Fruit fly (Drosophila melanogaster) whole organism, embryonic: ENCODE measurements around the gene NimC3.

ENCODE experiments used
- ATbp ChIP-seq: fragments of 200-800 bp; sonication (Bioruptor generic); optimal IDR thresholded peaks from 2 replicates; lab custom pipeline; 2017; ENCODE audit warnings: missing biosample characterization, mild to moderate bottlenecking, missing genetic modification characterization, missing genetic modification reagents
- Asciz ChIP-seq: fragments of 200-800 bp; sonication (Bioruptor generic); optimal IDR thresholded peaks from 2 replicates; lab custom pipeline; 2017; ENCODE audit warnings: missing biosample characterization, mild to moderate bottlenecking, missing genetic modification characterization, missing genetic modification reagents
- Awh ChIP-seq: fragments of 200-800 bp; sonication (Bioruptor generic); IDR thresholded peaks from 2 replicates; pipeline ENCODE4, ENCODE4 v1.3.6; 2022; ENCODE audit warnings: missing biosample characterization, missing genetic modification characterization
- BtbVII ChIP-seq: fragments of 200-800 bp; sonication (Bioruptor generic); optimal IDR thresholded peaks from 3 replicates; lab custom pipeline; 2017; ENCODE audit warnings: missing biosample characterization, mild to moderate bottlenecking, missing genetic modification characterization
- Bteb2 ChIP-seq: fragments of 200-800 bp; sonication (Bioruptor generic); optimal IDR thresholded peaks from 2 replicates; lab custom pipeline; 2016; ENCODE audit warnings: missing biosample characterization, missing genetic modification characterization
- CG10959 ChIP-seq: fragments of 200-800 bp; sonication (Bioruptor generic); IDR thresholded peaks from 2 replicates; pipeline ENCODE4 v1.3.6; 2022; ENCODE audit warnings: missing biosample characterization, missing genetic modification characterization
- CG1233 ChIP-seq: fragments of 200-800 bp; sonication (Bioruptor generic); optimal IDR thresholded peaks from 4 replicates; lab custom pipeline; 2018; ENCODE audit warnings: missing biosample characterization, mild to moderate bottlenecking, missing genetic modification characterization
- CG13123 ChIP-seq: fragments of 200-800 bp; sonication (Bioruptor generic); optimal IDR thresholded peaks from 2 replicates; lab custom pipeline; 2016; ENCODE audit warnings: missing biosample characterization, missing genetic modification characterization
- CG13296 ChIP-seq: fragments of 200-800 bp; sonication (Bioruptor generic); optimal IDR thresholded peaks from 3 replicates; lab custom pipeline; 2018; ENCODE audit warnings: missing biosample characterization, mild to moderate bottlenecking, missing genetic modification characterization
- CG16863 ChIP-seq: fragments of 200-800 bp; sonication (Bioruptor generic); optimal IDR thresholded peaks from 3 replicates; lab custom pipeline; 2016; ENCODE audit warnings: missing biosample characterization, missing genetic modification characterization
- CG17385 ChIP-seq: fragments of 200-800 bp; sonication (Bioruptor generic); optimal IDR thresholded peaks from 3 replicates; lab custom pipeline; 2018; ENCODE audit warnings: missing biosample characterization, mild to moderate bottlenecking, missing genetic modification characterization
- CG2889 ChIP-seq: fragments of 200-800 bp; sonication (Bioruptor generic); IDR thresholded peaks from 3 replicates; pipeline ENCODE4 v1.3.6; 2022; ENCODE audit warnings: missing biosample characterization, missing genetic modification characterization
- CG3726 ChIP-seq: fragments of 200-800 bp; sonication (Bioruptor generic); IDR thresholded peaks from 3 replicates; pipeline ENCODE4, ENCODE4 v1.3.6; 2022; ENCODE audit warnings: missing biosample characterization, missing genetic modification characterization
- CG5953 ChIP-seq: fragments of 200-800 bp; sonication (Bioruptor generic); IDR thresholded peaks from 2 replicates; pipeline ENCODE4 v1.3.6; 2022; ENCODE audit warnings: missing biosample characterization, missing genetic modification characterization
- CG6854 ChIP-seq: fragments of 200-800 bp; sonication (Bioruptor generic); optimal IDR thresholded peaks from 3 replicates; lab custom pipeline; 2017; ENCODE audit warnings: missing biosample characterization, mild to moderate bottlenecking, missing genetic modification characterization
- CG7271 ChIP-seq: fragments of 200-800 bp; sonication (Bioruptor generic); optimal IDR thresholded peaks from 2 replicates; lab custom pipeline; 2018; ENCODE audit warnings: missing biosample characterization, mild to moderate bottlenecking, missing genetic modification characterization, moderate library complexity
- CG7372 ChIP-seq: fragments of 200-800 bp; sonication (Bioruptor generic); IDR thresholded peaks from 2 replicates; pipeline ENCODE4 v1.3.6; 2022; ENCODE audit warnings: missing biosample characterization, missing genetic modification characterization
- CG8281 ChIP-seq: fragments of 200-800 bp; sonication (Bioruptor generic); optimal IDR thresholded peaks from 2 replicates; lab custom pipeline; 2018; ENCODE audit warnings: missing biosample characterization, mild to moderate bottlenecking, missing genetic modification characterization, moderate library complexity
- CG8478 ChIP-seq: fragments of >200 bp; optimal IDR thresholded peaks from 2 replicates; lab custom pipeline; 2018
- CHES-1-like ChIP-seq: fragments of 200-800 bp; sonication (Bioruptor generic); optimal IDR thresholded peaks from 2 replicates; lab custom pipeline; 2016; ENCODE audit warnings: missing biosample characterization, missing genetic modification characterization
- Dfd ChIP-seq, 2 experiments: fragments of >200 bp; optimal IDR thresholded peaks; 2 replicates each; lab custom pipeline; 2017; ENCODE audit warnings: missing biosample characterization in 2 of 2, missing genetic modification characterization in 2 of 2
- Dip3 ChIP-seq: fragments of 200-800 bp; sonication (Bioruptor generic); optimal IDR thresholded peaks from 3 replicates; lab custom pipeline; 2016; ENCODE audit warnings: missing biosample characterization, missing genetic modification characterization
- H2.0 ChIP-seq: fragments of 200-800 bp; sonication (Bioruptor generic); IDR thresholded peaks from 2 replicates; pipeline ENCODE4 v1.3.6; 2022; ENCODE audit warnings: missing biosample characterization, missing genetic modification characterization
- Hmr ChIP-seq: fragments of 200-800 bp; sonication (Bioruptor generic); optimal IDR thresholded peaks from 3 replicates; lab custom pipeline; 2017; ENCODE audit warnings: mild to moderate bottlenecking, missing biosample characterization, missing genetic modification reagents, missing genetic modification characterization
- Hr39 ChIP-seq: fragments of >200 bp; optimal IDR thresholded peaks from 2 replicates; lab custom pipeline; 2017
- Hr51 ChIP-seq, 2 experiments: fragments of 200-800 bp; sonication (Bioruptor generic); optimal IDR thresholded peaks; 2 replicates in 1 of 2; 3 replicates in 1 of 2; lab custom pipeline; 2016 to 2018; ENCODE audit warnings: missing biosample characterization in 2 of 2, missing genetic modification characterization in 2 of 2, mild to moderate bottlenecking in 1 of 2, moderate library complexity in 1 of 2
- Hsf ChIP-seq: fragments of 200-800 bp; sonication (Bioruptor generic); optimal IDR thresholded peaks from 3 replicates; lab custom pipeline; 2016; ENCODE audit warnings: missing biosample characterization, missing genetic modification characterization
- MBD-R2 ChIP-seq: fragments of 200-800 bp; sonication (Bioruptor generic); IDR thresholded peaks from 2 replicates; pipeline ENCODE4 v1.3.6; 2022; ENCODE audit warnings: missing biosample characterization, missing genetic modification characterization
- NFAT ChIP-seq: fragments of 200-800 bp; sonication (Bioruptor generic); IDR thresholded peaks from 2 replicates; pipeline ENCODE4 v1.3.6; 2022; ENCODE audit warnings: missing biosample characterization, missing genetic modification characterization
- Nf-YC ChIP-seq: fragments of 200-800 bp; optimal IDR thresholded peaks from 3 replicates; lab custom pipeline; 2019; ENCODE audit warnings: missing biosample characterization, mild to moderate bottlenecking, missing genetic modification characterization, moderate library complexity
- Oli ChIP-seq: fragments of 200-800 bp; sonication (Bioruptor generic); optimal IDR thresholded peaks from 2 replicates; lab custom pipeline; 2018; ENCODE audit warnings: missing biosample characterization, mild to moderate bottlenecking, missing genetic modification characterization, moderate library complexity
- Sox102F ChIP-seq: fragments of 200-800 bp; sonication (Bioruptor generic); optimal IDR thresholded peaks from 2 replicates; lab custom pipeline; 2018; ENCODE audit warnings: missing biosample characterization, mild to moderate bottlenecking, missing genetic modification characterization, moderate library complexity
- Usf ChIP-seq: fragments of 200-800 bp; sonication (Bioruptor generic); optimal IDR thresholded peaks from 2 replicates; lab custom pipeline; 2017; ENCODE audit warnings: missing genotype, missing biosample characterization, missing genetic modification characterization
- btn ChIP-seq: fragments of 200-800 bp; sonication (Bioruptor generic); optimal IDR thresholded peaks from 2 replicates; lab custom pipeline; 2016; ENCODE audit warnings: missing biosample characterization, missing genetic modification characterization
- crc ChIP-seq: fragments of 200-800 bp; sonication (Bioruptor generic); optimal IDR thresholded peaks from 2 replicates; lab custom pipeline; 2016; ENCODE audit warnings: missing biosample characterization, missing genetic modification characterization
- dati ChIP-seq: fragments of 200-800 bp; sonication (Bioruptor generic); IDR thresholded peaks from 2 replicates; pipeline ENCODE4 v1.3.6; 2022; ENCODE audit warnings: missing biosample characterization, missing genetic modification characterization
- dmrt99B ChIP-seq: fragments of 200-800 bp; sonication (Bioruptor generic); optimal IDR thresholded peaks from 2 replicates; lab custom pipeline; 2018; ENCODE audit warnings: missing biosample characterization, mild to moderate bottlenecking, missing genetic modification characterization, moderate library complexity
- fd64A ChIP-seq: fragments of 200-800 bp; sonication (Bioruptor generic); optimal IDR thresholded peaks from 3 replicates; lab custom pipeline; 2018; ENCODE audit warnings: missing biosample characterization, mild to moderate bottlenecking, missing genetic modification characterization
- gfzf ChIP-seq: fragments of 200-800 bp; sonication (Bioruptor generic); optimal IDR thresholded peaks from 2 replicates; lab custom pipeline; 2016; ENCODE audit warnings: missing biosample characterization, mild to moderate bottlenecking, missing genetic modification characterization, moderate library complexity
- grn ChIP-seq: fragments of 200-800 bp; sonication (Bioruptor generic); optimal IDR thresholded peaks from 3 replicates; lab custom pipeline; 2017; ENCODE audit warnings: missing biosample characterization, missing genetic modification characterization
- hb ChIP-seq: fragments of 200-800 bp; sonication (Bioruptor generic); IDR thresholded peaks from 3 replicates; pipeline ENCODE4 v1.3.6; 2022; ENCODE audit warnings: missing biosample characterization, missing genetic modification characterization; ENCODE audit not compliant: partially characterized antibody
- inv ChIP-seq: fragments of 200-800 bp; sonication (Bioruptor generic); IDR thresholded peaks from 2 replicates; pipeline ENCODE4 v1.3.6; 2022; ENCODE audit warnings: missing biosample characterization, missing genetic modification characterization; ENCODE audit not compliant: partially characterized antibody
- klu ChIP-seq: fragments of 200-800 bp; sonication (Bioruptor generic); IDR thresholded peaks from 2 replicates; pipeline ENCODE4 v1.3.6; 2022; ENCODE audit warnings: missing biosample characterization, missing genetic modification characterization
- nom ChIP-seq: fragments of 200-800 bp; sonication (Bioruptor generic); optimal IDR thresholded peaks from 2 replicates; lab custom pipeline; 2017; ENCODE audit warnings: missing biosample characterization, missing genetic modification characterization, mild to moderate bottlenecking, moderate library complexity, missing genetic modification reagents
- odd ChIP-seq: fragments of 200-800 bp; sonication (Bioruptor generic); optimal IDR thresholded peaks from 2 replicates; lab custom pipeline; 2017; ENCODE audit warnings: missing biosample characterization, mild to moderate bottlenecking, missing genetic modification characterization
- otp ChIP-seq: fragments of 200-800 bp; sonication (Bioruptor generic); IDR thresholded peaks from 3 replicates; pipeline ENCODE4, ENCODE4 v1.3.6; 2022; ENCODE audit warnings: missing biosample characterization, missing genetic modification characterization
- peb ChIP-seq: fragments of 200-800 bp; sonication (Bioruptor generic); IDR thresholded peaks from 2 replicates; pipeline ENCODE4 v1.3.6; 2022; ENCODE audit warnings: missing biosample characterization, missing genetic modification characterization
- shn ChIP-seq: fragments of 200-800 bp; sonication (Bioruptor generic); optimal IDR thresholded peaks from 3 replicates; lab custom pipeline; 2016; ENCODE audit warnings: missing biosample characterization, missing genetic modification characterization
- trh ChIP-seq: fragments of 200-800 bp; sonication (Bioruptor generic); optimal IDR thresholded peaks from 2 replicates; lab custom pipeline; 2016; ENCODE audit warnings: missing biosample characterization, missing genetic modification characterization
- ttk ChIP-seq: fragments of 200-800 bp; sonication (Bioruptor generic); IDR thresholded peaks from 2 replicates; pipeline ENCODE4 v2.1.2; 2022; ENCODE audit warnings: missing biosample characterization, missing genetic modification characterization
- zfh1 ChIP-seq: fragments of 200-800 bp; sonication (Bioruptor generic); IDR thresholded peaks from 3 replicates; pipeline ENCODE4 v1.3.6; 2022; ENCODE audit warnings: missing biosample characterization, missing genetic modification characterization

The NimC3 gene

DNA sequence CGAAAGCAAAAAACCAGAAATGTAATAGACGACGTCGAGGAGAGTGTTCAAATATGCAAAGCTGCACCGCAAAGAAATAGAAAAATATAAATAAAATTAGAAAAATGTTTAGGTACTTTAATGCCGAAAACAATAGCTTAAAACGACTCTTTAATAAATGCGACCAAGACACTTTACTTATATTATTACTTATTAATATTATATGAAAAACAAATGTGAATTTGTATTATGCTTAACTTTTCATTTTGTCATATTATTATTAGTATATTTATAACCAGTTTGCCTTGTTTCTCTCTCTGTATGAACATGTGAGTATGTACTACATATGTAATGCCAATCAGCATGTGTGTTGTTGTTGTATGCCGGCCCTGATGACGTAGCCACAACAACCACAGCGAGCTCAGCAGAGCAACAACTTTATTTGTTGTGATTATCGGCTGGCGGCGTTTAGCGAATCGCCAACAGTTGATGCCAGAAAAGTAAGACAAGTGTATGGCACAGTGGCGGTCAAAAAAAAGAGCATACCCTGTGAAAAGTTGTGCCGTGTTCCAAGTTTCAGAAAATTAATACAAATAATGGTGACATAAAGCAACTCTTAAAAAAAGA, 2.2 kb upstream of the NimC3 start (continued):
- TF ChIP-seq klu (GFP tag; lab: Robert Waterston, UW) (peak; percentile 91), nom (GFP tag; lab: Kevin White, UChicago) (peak; percentile 23), inv (GFP tag; lab: Robert Waterston, UW) (no peak), odd (GFP tag; lab: Kevin White, UChicago) (peak; percentile 90), otp (GFP tag; lab: Robert Waterston, UW) (peak; percentile 54; the same call in 2 of the 3 replicates), grn (peak; percentile 33), ttk (peak; percentile 89), Hr39 (no peak), CG2889 (GFP tag; lab: Robert Waterston, UW) (peak; percentile 87), CG13123 (GFP tag; lab: Kevin White, UChicago) (peak; percentile 67), Hmr (peak; percentile 95), dmrt99B (tag; lab: Kevin White, UChicago) (peak; percentile 96), Awh (GFP tag; lab: Robert Waterston, UW) (peak; percentile 84), Hr51 (GFP tag; optimal IDR thresholded peaks at IDR 0.05; lab: Kevin White, UChicago) (peak; percentile 19 to 98), H2.0 (GFP tag; lab: Robert Waterston, UW) (peak; percentile 87), shn (GFP tag; lab: Kevin White, UChicago) (peak; percentile 64), btn (GFP tag; lab: Kevin White, UChicago) (no peak), Asciz (peak; percentile 95), CG7271 (tag; lab: Kevin White, UChicago) (peak; percentile 72), CG7372 (GFP tag; lab: Robert Waterston, UW) (peak; percentile 90), zfh1 (GFP tag; lab: Robert Waterston, UW) (peak; percentile 87), BtbVII (GFP tag; lab: Kevin White, UChicago) (peak; percentile 97), gfzf (GFP tag; lab: Kevin White, UChicago) (no peak), CG6854 (GFP tag; lab: Kevin White, UChicago) (peak; percentile 87), crc (no peak), CG5953 (GFP tag; lab: Robert Waterston, UW) (peak; percentile 42; the same call in 1 of the 2 replicates), ATbp (peak; percentile 93), CG13296 (GFP tag; lab: Kevin White, UChicago) (peak; percentile 96), CG8478 (no peak), trh (GFP tag; lab: Kevin White, UChicago) (peak; percentile 79), CG16863 (GFP tag; lab: Kevin White, UChicago) (peak; percentile 0), fd64A (GFP tag; lab: Kevin White, UChicago) (no peak), Sox102F (GFP tag; lab: Kevin White, UChicago) (peak; percentile 97), Oli (tag; lab: Kevin White, UChicago) (peak; percentile 96), Dip3 (peak; percentile 2), Bteb2 (GFP tag; lab: Kevin White, UChicago) (no peak), Nf-YC (tag; lab: Kevin White, UChicago) (peak; percentile 89), NFAT (GFP tag; lab: Robert Waterston, UW) (peak; percentile 72), Usf (GFP tag; lab: Kevin White, UChicago) (peak; percentile 72), Hsf (GFP tag; lab: Kevin White, UChicago) (peak; percentile 51), CG8281 (peak; percentile 87), CG1233 (GFP tag; lab: Kevin White, UChicago) (peak; percentile 94), hb (GFP tag; lab: Robert Waterston, UW) (no peak), peb (GFP tag; lab: Robert Waterston, UW) (peak; percentile 87), Dfd (GFP tag; optimal IDR thresholded peaks at IDR 0.05; lab: Kevin White, UChicago) (no peak), CG17385 (GFP tag; lab: Kevin White, UChicago) (peak; percentile 92), CG10959 (GFP tag; lab: Robert Waterston, UW) (peak; percentile 60), CG3726 (GFP tag; lab: Robert Waterston, UW) (peak; percentile 73), CHES-1-like (peak; percentile 31), dati (peak; percentile 72), MBD-R2 (GFP tag; lab: Robert Waterston, UW) (peak; percentile 78)
